Worm (Caenorhabditis elegans) whole organism, late embryonic: ENCODE measurements around the gene clc-32.

Experiments used
- C38D4.7 ChIP-seq: fragments of 200-800 bp; sonication (Bioruptor generic); optimal IDR thresholded peaks from 2 replicates; lab custom pipeline; 2018; ENCODE audit warnings: mild to moderate bottlenecking, missing genetic modification characterization, moderate library complexity, missing compliant biosample characterization
- F13H6.1 ChIP-seq: sonication (generic microtip); optimal IDR thresholded peaks from 2 replicates; lab custom pipeline; 2016; ENCODE audit warnings: missing genetic modification characterization, missing compliant biosample characterization
- K09A11.1 ChIP-seq: sonication (generic microtip); optimal IDR thresholded peaks from 2 replicates; lab custom pipeline; 2017; ENCODE audit warnings: antibody characterized with exemption, mild to moderate bottlenecking, missing genetic modification characterization, missing compliant biosample characterization; ENCODE audit not compliant: insufficient read depth
- ama-1 ChIP-seq: fragments of 150-350 bp; optimal IDR thresholded peaks from 2 replicates; lab custom pipeline; 2014
- ceh-18 ChIP-seq: sonication (generic microtip); optimal IDR thresholded peaks from 2 replicates; lab custom pipeline; 2016; ENCODE audit warnings: missing genetic modification characterization, missing compliant biosample characterization
- ceh-19 ChIP-seq: fragments of 200-800 bp; sonication (Bioruptor generic); optimal IDR thresholded peaks from 2 replicates; lab custom pipeline; 2018; ENCODE audit warnings: mild to moderate bottlenecking, missing genetic modification characterization, missing compliant biosample characterization
- ceh-2 ChIP-seq: sonication (generic microtip); optimal IDR thresholded peaks from 2 replicates; lab custom pipeline; 2016; ENCODE audit warnings: missing genotype, missing genetic modification characterization, missing compliant biosample characterization
- ceh-30 ChIP-seq: fragments of 150-350 bp; optimal IDR thresholded peaks from 2 replicates; lab custom pipeline; 2014; ENCODE audit warnings: missing biosample characterization, missing genetic modification characterization
- ceh-31 ChIP-seq: sonication (generic microtip); optimal IDR thresholded peaks from 2 replicates; lab custom pipeline; 2016; ENCODE audit warnings: missing genetic modification characterization, missing compliant biosample characterization
- ceh-34 ChIP-seq: sonication (generic microtip); optimal IDR thresholded peaks from 2 replicates; lab custom pipeline; 2016; ENCODE audit warnings: mild to moderate bottlenecking, missing genetic modification characterization, missing compliant biosample characterization
- ceh-45 ChIP-seq: fragments of 200-800 bp; sonication (Bioruptor generic); IDR thresholded peaks from 2 replicates; pipeline ENCODE4 v1.3.6; 2022; ENCODE audit warnings: missing genetic modification reagents, missing genetic modification characterization, missing compliant biosample characterization
- ceh-48 ChIP-seq: sonication (generic microtip); optimal IDR thresholded peaks from 2 replicates; lab custom pipeline; 2016; ENCODE audit warnings: missing genetic modification characterization, inconsistent platforms, missing compliant biosample characterization
- ceh-6 ChIP-seq: fragments of 200-800 bp; sonication (Bioruptor generic); optimal IDR thresholded peaks from 2 replicates; lab custom pipeline; 2018; ENCODE audit warnings: mild to moderate bottlenecking, missing genetic modification characterization, missing compliant biosample characterization
- che-1 ChIP-seq: sonication (generic microtip); optimal IDR thresholded peaks from 2 replicates; lab custom pipeline; 2016; ENCODE audit warnings: mild to moderate bottlenecking, missing genetic modification characterization, missing compliant biosample characterization
- dve-1 ChIP-seq: sonication (generic microtip); optimal IDR thresholded peaks from 2 replicates; lab custom pipeline; 2017; ENCODE audit warnings: antibody characterized with exemption, mild to moderate bottlenecking, missing genetic modification characterization, missing compliant biosample characterization
- elt-2 ChIP-seq: sonication (generic microtip); optimal IDR thresholded peaks from 2 replicates; lab custom pipeline; 2016; ENCODE audit warnings: missing genetic modification reagents, missing genetic modification characterization, missing compliant biosample characterization
- elt-4 ChIP-seq: sonication (generic microtip); optimal IDR thresholded peaks from 2 replicates; lab custom pipeline; 2016; ENCODE audit warnings: missing genetic modification characterization, missing compliant biosample characterization
- hlh-30 ChIP-seq: sonication (generic microtip); optimal IDR thresholded peaks from 2 replicates; lab custom pipeline; 2017; ENCODE audit warnings: antibody characterized with exemption, missing genetic modification characterization, missing compliant biosample characterization; ENCODE audit not compliant: insufficient read depth
- hlh-6 ChIP-seq: sonication (generic microtip); optimal IDR thresholded peaks from 2 replicates; lab custom pipeline; 2016; ENCODE audit warnings: missing genotype, missing genetic modification characterization, missing compliant biosample characterization
- lin-11 ChIP-seq: fragments of 200-800 bp; sonication (Bioruptor generic); optimal IDR thresholded peaks from 2 replicates; lab custom pipeline; 2018; ENCODE audit warnings: mild to moderate bottlenecking, missing genetic modification characterization, missing compliant biosample characterization
- nhr-232 ChIP-seq: sonication (generic microtip); optimal IDR thresholded peaks from 2 replicates; lab custom pipeline; 2016; ENCODE audit warnings: missing genetic modification characterization, missing compliant biosample characterization
- odd-2 ChIP-seq: sonication (generic microtip); optimal IDR thresholded peaks from 2 replicates; lab custom pipeline; 2017; ENCODE audit warnings: antibody characterized with exemption, mild to moderate bottlenecking, missing genetic modification characterization, missing compliant biosample characterization
- pha-4 ChIP-seq: fragments of 150-350 bp; optimal IDR thresholded peaks from 2 replicates; lab custom pipeline; 2018; ENCODE audit warnings: missing biosample characterization, missing genetic modification reagents, missing genetic modification characterization
- pqm-1 ChIP-seq: sonication (generic microtip); optimal IDR thresholded peaks from 2 replicates; lab custom pipeline; 2016; ENCODE audit warnings: missing genetic modification characterization, missing compliant biosample characterization
- pros-1 ChIP-seq: fragments of 150-350 bp; optimal IDR thresholded peaks from 2 replicates; lab custom pipeline; 2014; ENCODE audit warnings: missing biosample characterization, missing genetic modification reagents, missing genetic modification characterization
- ref-2 ChIP-seq: sonication (generic microtip); optimal IDR thresholded peaks from 2 replicates; lab custom pipeline; 2016; ENCODE audit warnings: missing genetic modification characterization, missing compliant biosample characterization
- sdc-2 ChIP-seq: sonication (generic microtip); optimal IDR thresholded peaks from 2 replicates; lab custom pipeline; 2016; ENCODE audit warnings: missing genotype, missing genetic modification characterization, missing compliant biosample characterization
- syd-9 ChIP-seq: sonication (generic microtip); optimal IDR thresholded peaks from 2 replicates; lab custom pipeline; 2016; ENCODE audit warnings: mild to moderate bottlenecking, missing genetic modification characterization, moderate library complexity, missing compliant biosample characterization
- unc-42 ChIP-seq: sonication (generic microtip); optimal IDR thresholded peaks from 2 replicates; lab custom pipeline; 2016; ENCODE audit warnings: missing genotype, missing genetic modification characterization, missing compliant biosample characterization
- zip-5 ChIP-seq: sonication (generic microtip); optimal IDR thresholded peaks from 2 replicates; lab custom pipeline; 2016; ENCODE audit warnings: missing genetic modification characterization, missing compliant biosample characterization
- ztf-16 ChIP-seq: sonication (generic microtip); optimal IDR thresholded peaks from 2 replicates; lab custom pipeline; 2017; ENCODE audit warnings: missing genetic modification characterization, missing compliant biosample characterization

clc-32 gene

ce11 chrV:16100103-16100730 is 40.8 kb downstream of the clc-32 start, which contains the start of gene cth-1:
TSS of gene cth-1 (plus strand) at chrV:16100680.
- TF ChIP-seq elt-2 (tag; lab: Kevin White, UChicago), result peak; percentile 55
- no peak for TF ChIP-seq ceh-6 (GFP tag; lab: Kevin White, UChicago)

- TF ChIP-seq zip-5 (tag; lab: Kevin White, UChicago) (no peak), elt-2 (tag; lab: Kevin White, UChicago) (peak; percentile 50)
These were observed 41.5 kb downstream of the clc-32 start, which contains the start of gene str-7 for ce11 chrV:16099441-16099840. TSS of gene str-7 (minus strand) at chrV:16099541.

- TF ChIP-seq lin-11 (no peak), ceh-30 (tag; lab: Kevin White, UChicago) (no peak), ceh-31 (tag; lab: Kevin White, UChicago) (no peak), ama-1 (lab: Kevin White, UChicago) (no peak), ceh-45 (GFP tag; lab: Robert Waterston, UW) (no peak)
- TF ChIP-seq, all 69 proteins: peak for 0
These were observed 46.1 kb downstream of the clc-32 start for ce11 chrV:16094862-16095261.

ce11 chrV:16094284-16094683 is 46.7 kb downstream of the clc-32 start, which contains the start of gene F22B8.7:
TSS of gene F22B8.7 (plus strand) at chrV:16094584.
- TF ChIP-seq unc-42 (tag; lab: Kevin White, UChicago) (no peak), che-1 (tag; lab: Kevin White, UChicago) (no peak), ceh-48 (tag; lab: Kevin White, UChicago) (no peak), ceh-31 (tag; lab: Kevin White, UChicago) (no peak), pros-1 (tag; lab: Kevin White, UChicago) (no peak), pha-4 (no peak), sdc-2 (tag; lab: Kevin White, UChicago) (no peak), dve-1 (tag; lab: Kevin White, UChicago) (no peak), C38D4.7 (GFP tag; lab: Kevin White, UChicago) (no peak), F13H6.1 (tag; lab: Kevin White, UChicago) (no peak), elt-4 (tag; lab: Kevin White, UChicago) (no peak), ceh-18 (no peak), ref-2 (tag; lab: Kevin White, UChicago) (no peak), K09A11.1 (tag; lab: Kevin White, UChicago) (no peak), ceh-19 (GFP tag; lab: Kevin White, UChicago) (no peak), hlh-6 (no peak), hlh-30 (tag; lab: Kevin White, UChicago) (no peak)

ce11 chrV:16090685-16091084 is 50.3 kb downstream of the clc-32 start, which contains the start of gene F22B8.3:
TSS of gene F22B8.3 (plus strand) at chrV:16090985.
- TF ChIP-seq ceh-34 (tag; lab: Kevin White, UChicago), result no peak
- TF ChIP-seq pqm-1 (tag; lab: Kevin White, UChicago), result no peak
- no peak for TF ChIP-seq unc-42 (tag; lab: Kevin White, UChicago)
- no peak for TF ChIP-seq nhr-232 (tag; lab: Kevin White, UChicago)
- no peak for TF ChIP-seq odd-2 (tag; lab: Kevin White, UChicago)
- TF ChIP-seq ztf-16 (tag; lab: Kevin White, UChicago), result no peak
- TF ChIP-seq ceh-2 (tag; lab: Kevin White, UChicago), result no peak
- no peak for TF ChIP-seq syd-9
- TF ChIP-seq elt-2 (tag; lab: Kevin White, UChicago), result no peak
- no peak for TF ChIP-seq ama-1 (lab: Kevin White, UChicago)
- no peak for TF ChIP-seq sdc-2 (tag; lab: Kevin White, UChicago)
